Fruit fly (Drosophila melanogaster) whole organism, prepupa: Measurements from ENCODE around the gene CG9328.

Experiments used
- CG10631 ChIP-seq: fragments of 200-800 bp; sonication (Bioruptor generic); optimal IDR thresholded peaks from 2 replicates; lab custom pipeline; 2016; ENCODE audit warnings: missing biosample characterization, missing genetic modification characterization
- CG10669 ChIP-seq: fragments of 200-800 bp; sonication (Bioruptor generic); optimal IDR thresholded peaks from 3 replicates; lab custom pipeline; 2018; ENCODE audit warnings: missing biosample characterization, mild to moderate bottlenecking, missing genetic modification characterization, moderate library complexity
- CG11294 ChIP-seq: fragments of 200-800 bp; sonication (Bioruptor generic); IDR thresholded peaks from 2 replicates; pipeline ENCODE4 v1.3.6; 2022; ENCODE audit warnings: missing biosample characterization, missing genetic modification characterization
- CG11762 ChIP-seq: fragments of 200-800 bp; sonication (Bioruptor generic); optimal IDR thresholded peaks from 3 replicates; lab custom pipeline; 2016; ENCODE audit warnings: missing biosample characterization, missing genetic modification characterization; ENCODE audit not compliant: insufficient read depth
- CG11902 ChIP-seq: fragments of 200-800 bp; sonication (Bioruptor generic); optimal IDR thresholded peaks from 3 replicates; lab custom pipeline; 2016; ENCODE audit warnings: missing biosample characterization, missing genetic modification characterization
- CG15336 ChIP-seq: fragments of 200-800 bp; sonication (Bioruptor generic); IDR thresholded peaks from 2 replicates; pipeline ENCODE4 v1.3.6; 2022; ENCODE audit warnings: missing biosample characterization, missing genetic modification characterization
- CG1621 ChIP-seq: fragments of 200-800 bp; sonication (Bioruptor generic); optimal IDR thresholded peaks from 3 replicates; lab custom pipeline; 2018; ENCODE audit warnings: missing biosample characterization, mild to moderate bottlenecking, missing genetic modification characterization
- CG16779 ChIP-seq: fragments of 200-800 bp; sonication (Bioruptor generic); optimal IDR thresholded peaks from 3 replicates; lab custom pipeline; 2017; ENCODE audit warnings: missing biosample characterization, mild to moderate bottlenecking, missing genetic modification characterization
- CG3032 ChIP-seq: fragments of 200-800 bp; optimal IDR thresholded peaks from 2 replicates; lab custom pipeline; 2019; ENCODE audit warnings: missing biosample characterization, mild to moderate bottlenecking, missing genetic modification characterization, moderate library complexity
- CG31627 ChIP-seq: fragments of 200-800 bp; sonication (Bioruptor generic); optimal IDR thresholded peaks from 3 replicates; lab custom pipeline; 2016; ENCODE audit warnings: missing biosample characterization, missing genetic modification characterization
- CG32006 ChIP-seq: fragments of 200-800 bp; sonication (Bioruptor generic); optimal IDR thresholded peaks from 3 replicates; lab custom pipeline; 2017; ENCODE audit warnings: missing biosample characterization, mild to moderate bottlenecking, missing genetic modification characterization
- CG34406 ChIP-seq: fragments of 200-800 bp; sonication (Bioruptor generic); optimal IDR thresholded peaks from 3 replicates; lab custom pipeline; 2016; ENCODE audit warnings: missing biosample characterization, missing genetic modification characterization
- CG4318 ChIP-seq: fragments of 200-800 bp; sonication (Bioruptor generic); optimal IDR thresholded peaks from 3 replicates; lab custom pipeline; 2017; ENCODE audit warnings: missing biosample characterization, mild to moderate bottlenecking, missing genetic modification characterization
- CG6163 ChIP-seq: fragments of 200-800 bp; sonication (Bioruptor generic); IDR thresholded peaks from 3 replicates; pipeline ENCODE4 v1.3.6; 2022; ENCODE audit warnings: missing biosample characterization, missing genetic modification characterization
- CG6792 ChIP-seq: fragments of 200-800 bp; sonication (Bioruptor generic); optimal IDR thresholded peaks from 3 replicates; lab custom pipeline; 2016; ENCODE audit warnings: missing biosample characterization, missing genetic modification characterization
- CG6808 ChIP-seq: fragments of 200-800 bp; sonication (Bioruptor generic); optimal IDR thresholded peaks from 3 replicates; lab custom pipeline; 2017; ENCODE audit warnings: missing biosample characterization, missing genetic modification characterization, mild to moderate bottlenecking, moderate library complexity, missing genetic modification reagents
- CG6854 ChIP-seq: fragments of 200-800 bp; sonication (Bioruptor generic); optimal IDR thresholded peaks from 2 replicates; lab custom pipeline; 2017; ENCODE audit warnings: missing biosample characterization, mild to moderate bottlenecking, missing genetic modification characterization
- CG7368 ChIP-seq: fragments of 200-800 bp; sonication (Bioruptor generic); optimal IDR thresholded peaks from 3 replicates; lab custom pipeline; 2016; ENCODE audit warnings: missing biosample characterization, missing genetic modification characterization
- CG8119 ChIP-seq: fragments of 200-800 bp; sonication (Bioruptor generic); IDR thresholded peaks from 3 replicates; pipeline ENCODE4 v1.3.6; 2022; ENCODE audit warnings: missing biosample characterization, missing genetic modification characterization
- CG8319 ChIP-seq: fragments of 200-800 bp; sonication (Bioruptor generic); optimal IDR thresholded peaks from 3 replicates; lab custom pipeline; 2016; ENCODE audit warnings: missing biosample characterization, missing genetic modification characterization
- CG8632 ChIP-seq: fragments of 200-800 bp; sonication (Bioruptor generic); optimal IDR thresholded peaks from 3 replicates; lab custom pipeline; 2016; ENCODE audit warnings: missing biosample characterization, missing genetic modification characterization
- CG9139 ChIP-seq: fragments of 200-800 bp; sonication (Bioruptor generic); optimal IDR thresholded peaks from 3 replicates; lab custom pipeline; 2017; ENCODE audit warnings: missing biosample characterization, mild to moderate bottlenecking, missing genetic modification characterization
- Eip75B ChIP-seq: fragments of 200-800 bp; sonication (Bioruptor generic); optimal IDR thresholded peaks from 3 replicates; lab custom pipeline; 2016; ENCODE audit warnings: missing biosample characterization, missing genetic modification characterization
- Eip78C ChIP-seq: fragments of 200-800 bp; sonication (Bioruptor generic); peaks from one replicate; lab custom pipeline; 2016; ENCODE audit warnings: missing biosample characterization, missing genetic modification characterization
- Eip93F ChIP-seq: fragments of 200-800 bp; sonication (Bioruptor generic); optimal IDR thresholded peaks from 2 replicates; lab custom pipeline; 2016; ENCODE audit warnings: missing biosample characterization, mild to moderate bottlenecking, missing genetic modification characterization
- Ets21C ChIP-seq: fragments of 200-800 bp; sonication (Bioruptor generic); optimal IDR thresholded peaks from 3 replicates; lab custom pipeline; 2016; ENCODE audit warnings: missing biosample characterization, missing genetic modification characterization
- Ets96B ChIP-seq: fragments of 200-800 bp; optimal IDR thresholded peaks from 2 replicates; lab custom pipeline; 2019; ENCODE audit warnings: missing biosample characterization, mild to moderate bottlenecking, missing genetic modification characterization, moderate library complexity
- Gug ChIP-seq: fragments of 200-800 bp; sonication (Bioruptor generic); IDR thresholded peaks from 2 replicates; pipeline ENCODE4 v1.3.6; 2022; ENCODE audit warnings: missing biosample characterization, missing genetic modification characterization
- Hr38 ChIP-seq: sonication (Bioruptor generic); optimal IDR thresholded peaks from 2 replicates; lab custom pipeline; 2016; ENCODE audit warnings: missing biosample characterization, missing genetic modification characterization
- Hr39 ChIP-seq: fragments of 200-800 bp; sonication (Bioruptor generic); optimal IDR thresholded peaks from 2 replicates; lab custom pipeline; 2016; ENCODE audit warnings: missing biosample characterization, missing genetic modification characterization
- Hr4 ChIP-seq: fragments of 200-800 bp; sonication (Bioruptor generic); optimal IDR thresholded peaks from 3 replicates; lab custom pipeline; 2016; ENCODE audit warnings: missing biosample characterization, missing genetic modification characterization
- Lpt ChIP-seq: fragments of 200-800 bp; sonication (Bioruptor generic); optimal IDR thresholded peaks from 3 replicates; lab custom pipeline; 2016; ENCODE audit warnings: missing biosample characterization, missing genetic modification characterization
- Met ChIP-seq: fragments of 200-800 bp; sonication (Bioruptor generic); optimal IDR thresholded peaks from 3 replicates; lab custom pipeline; 2016; ENCODE audit warnings: missing biosample characterization, missing genetic modification characterization
- Smox ChIP-seq: fragments of 200-800 bp; sonication (Bioruptor generic); optimal IDR thresholded peaks from 3 replicates; lab custom pipeline; 2016; ENCODE audit warnings: missing biosample characterization, missing genetic modification characterization
- Sox102F ChIP-seq: fragments of 200-800 bp; sonication (Bioruptor generic); optimal IDR thresholded peaks from 2 replicates; lab custom pipeline; 2016; ENCODE audit warnings: missing biosample characterization, mild to moderate bottlenecking, missing genetic modification characterization
- Sox14 ChIP-seq: fragments of 200-800 bp; sonication (Bioruptor generic); optimal IDR thresholded peaks from 3 replicates; lab custom pipeline; 2016; ENCODE audit warnings: missing biosample characterization, missing genetic modification characterization
- achi ChIP-seq: fragments of 200-800 bp; sonication (Bioruptor generic); optimal IDR thresholded peaks from 3 replicates; lab custom pipeline; 2016; ENCODE audit warnings: missing biosample characterization, missing genetic modification characterization
- cyc ChIP-seq: fragments of 200-800 bp; sonication (Bioruptor generic); optimal IDR thresholded peaks from 3 replicates; lab custom pipeline; 2016; ENCODE audit warnings: missing biosample characterization, missing genetic modification characterization
- eg ChIP-seq: fragments of 200-800 bp; sonication (Bioruptor generic); IDR thresholded peaks from 3 replicates; pipeline ENCODE4 v1.3.6; 2022; ENCODE audit warnings: missing biosample characterization, missing genetic modification characterization
- esn ChIP-seq: fragments of 200-800 bp; sonication (Bioruptor generic); optimal IDR thresholded peaks from 2 replicates; lab custom pipeline; 2016; ENCODE audit warnings: missing biosample characterization, mild to moderate bottlenecking, missing genetic modification characterization, moderate library complexity
- fd59A ChIP-seq: fragments of 200-800 bp; sonication (Bioruptor generic); optimal IDR thresholded peaks from 2 replicates; lab custom pipeline; 2017; ENCODE audit warnings: missing biosample characterization, mild to moderate bottlenecking, missing genetic modification characterization, missing genetic modification reagents
- fd85E ChIP-seq: fragments of 200-800 bp; sonication (Bioruptor generic); optimal IDR thresholded peaks from 3 replicates; lab custom pipeline; 2016; ENCODE audit warnings: missing biosample characterization, missing genetic modification characterization
- fkh ChIP-seq: fragments of 200-800 bp; sonication (Bioruptor generic); optimal IDR thresholded peaks from 3 replicates; lab custom pipeline; 2017; ENCODE audit warnings: missing biosample characterization, mild to moderate bottlenecking, missing genetic modification characterization, moderate library complexity
- lz ChIP-seq: fragments of 200-800 bp; sonication (Bioruptor generic); optimal IDR thresholded peaks from 3 replicates; lab custom pipeline; 2016; ENCODE audit warnings: missing biosample characterization, missing genetic modification characterization
- pdm3 ChIP-seq: fragments of 200-800 bp; sonication (Bioruptor generic); optimal IDR thresholded peaks from 3 replicates; lab custom pipeline; 2016; ENCODE audit warnings: missing biosample characterization, missing genetic modification characterization
- salr ChIP-seq, 2 experiments: fragments of 200-800 bp; sonication (Bioruptor generic); optimal IDR thresholded peaks; 3 replicates each; lab custom pipeline; 2016 to 2018; ENCODE audit warnings: missing biosample characterization in 2 of 2, missing genetic modification characterization in 2 of 2, mild to moderate bottlenecking in 1 of 2
- ss ChIP-seq, 2 experiments: fragments of 200-800 bp; sonication (Bioruptor generic); optimal IDR thresholded peaks; 2 replicates in 1 of 2; 3 replicates in 1 of 2; lab custom pipeline; 2017 to 2018; ENCODE audit warnings: mild to moderate bottlenecking in 2 of 2, missing biosample characterization in 2 of 2, missing genetic modification characterization in 2 of 2, moderate library complexity in 1 of 2
- svp ChIP-seq: fragments of 200-800 bp; sonication (Bioruptor generic); peaks from one replicate; lab custom pipeline; 2016; ENCODE audit warnings: missing biosample characterization, missing genetic modification characterization
- topi ChIP-seq: fragments of 200-800 bp; sonication (Bioruptor generic); optimal IDR thresholded peaks from 3 replicates; lab custom pipeline; 2016; ENCODE audit warnings: missing biosample characterization, missing genetic modification characterization
- vri ChIP-seq: fragments of 200-800 bp; sonication (Bioruptor generic); optimal IDR thresholded peaks from 3 replicates; lab custom pipeline; 2016; ENCODE audit warnings: missing biosample characterization, mild to moderate bottlenecking, missing genetic modification characterization

The CG9328 gene

dm6 chr2L:20824136-20824789, 26.7 kb downstream of the CG9328 start:
- no peak for TF ChIP-seq CG16779 (tag; lab: Kevin White, UChicago)
- peak; percentile 33 for TF ChIP-seq Eip78C (GFP tag; lab: Kevin White, UChicago)
- TF ChIP-seq, all 60 proteins: peak for 1

DNA sequence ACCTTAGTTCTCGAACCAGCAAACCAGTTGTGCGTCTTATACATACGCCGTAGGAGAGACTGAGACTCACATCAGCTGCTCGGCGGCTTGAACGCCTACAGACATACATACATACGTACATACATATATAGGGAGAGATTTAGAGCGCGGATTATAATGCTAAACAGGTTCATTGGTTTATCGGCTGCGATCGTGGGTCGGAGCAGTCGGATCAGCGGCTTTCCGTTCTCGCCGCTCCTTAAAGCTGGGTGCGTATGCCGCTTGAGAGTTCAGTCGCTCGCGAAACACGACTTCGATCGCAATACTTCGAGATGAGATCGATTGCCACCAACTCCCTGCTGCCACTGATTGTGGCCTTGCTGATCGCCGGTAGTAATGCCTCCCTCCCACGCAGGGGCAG, 27.8 kb downstream of the CG9328 start:
- TF ChIP-seq CG8119 (GFP tag; lab: Robert Waterston, UW) (no peak), CG6854 (GFP tag; lab: Kevin White, UChicago) (peak; percentile 20), Hr4 (GFP tag; lab: Kevin White, UChicago) (no peak), topi (GFP tag; lab: Kevin White, UChicago) (no peak), Sox102F (GFP tag; lab: Kevin White, UChicago) (no peak), Smox (GFP tag; lab: Kevin White, UChicago) (no peak), Eip78C (GFP tag; lab: Kevin White, UChicago) (no peak), svp (GFP tag; lab: Kevin White, UChicago) (peak; percentile 83), lz (GFP tag; lab: Kevin White, UChicago) (no peak), CG32006 (GFP tag; lab: Kevin White, UChicago) (no peak), CG11762 (GFP tag; lab: Kevin White, UChicago) (no peak), CG31627 (no peak), CG1621 (tag; lab: Kevin White, UChicago) (peak; percentile 41), pdm3 (GFP tag; lab: Kevin White, UChicago) (no peak), ss (GFP tag; optimal IDR thresholded peaks at IDR 0.05; lab: Kevin White, UChicago) (peak; percentile 38 to 53), CG11294 (GFP tag; lab: Robert Waterston, UW) (no peak), Sox14 (GFP tag; lab: Kevin White, UChicago) (no peak), Ets21C (GFP tag; lab: Kevin White, UChicago) (no peak), Ets96B (tag; lab: Kevin White, UChicago) (no peak), fkh (GFP tag; lab: Kevin White, UChicago) (no peak), Lpt (GFP tag; lab: Kevin White, UChicago) (no peak), CG6792 (GFP tag; lab: Kevin White, UChicago) (no peak), Met (GFP tag; lab: Kevin White, UChicago) (no peak), Hr39 (GFP tag; lab: Kevin White, UChicago) (no peak), CG7368 (GFP tag; lab: Kevin White, UChicago) (no peak), salr (GFP tag; optimal IDR thresholded peaks at IDR 0.05; lab: Kevin White, UChicago) (no peak), CG11902 (GFP tag; lab: Kevin White, UChicago) (no peak), CG15336 (GFP tag; lab: Robert Waterston, UW) (0 out of 2 replicates have a peak, but pooled peaks have one; percentile 12), CG10631 (GFP tag; lab: Kevin White, UChicago) (peak; percentile 3), CG6808 (peak; percentile 32), Eip93F (no peak), eg (GFP tag; lab: Robert Waterston, UW) (peak; percentile 38; the same call in 2 of the 3 replicates), Gug (no peak), CG8632 (GFP tag; lab: Kevin White, UChicago) (no peak), fd85E (GFP tag; lab: Kevin White, UChicago) (no peak), cyc (GFP tag; lab: Kevin White, UChicago) (no peak), CG10669 (GFP tag; lab: Kevin White, UChicago) (no peak), esn (GFP tag; lab: Kevin White, UChicago) (no peak), Eip75B (GFP tag; lab: Kevin White, UChicago) (no peak), fd59A (GFP tag; lab: Kevin White, UChicago) (no peak), vri (GFP tag; lab: Kevin White, UChicago) (no peak), CG3032 (tag; lab: Kevin White, UChicago) (no peak), CG6163 (GFP tag; lab: Robert Waterston, UW) (no peak), Hr38 (no peak), CG34406 (no peak), CG4318 (GFP tag; lab: Kevin White, UChicago) (no peak), CG9139 (GFP tag; lab: Kevin White, UChicago) (peak; percentile 21), CG8319 (GFP tag; lab: Kevin White, UChicago) (no peak), achi (GFP tag; lab: Kevin White, UChicago) (no peak)
